Worm (Caenorhabditis elegans): ENCODE results near the gene gpx-5.

DNA sequence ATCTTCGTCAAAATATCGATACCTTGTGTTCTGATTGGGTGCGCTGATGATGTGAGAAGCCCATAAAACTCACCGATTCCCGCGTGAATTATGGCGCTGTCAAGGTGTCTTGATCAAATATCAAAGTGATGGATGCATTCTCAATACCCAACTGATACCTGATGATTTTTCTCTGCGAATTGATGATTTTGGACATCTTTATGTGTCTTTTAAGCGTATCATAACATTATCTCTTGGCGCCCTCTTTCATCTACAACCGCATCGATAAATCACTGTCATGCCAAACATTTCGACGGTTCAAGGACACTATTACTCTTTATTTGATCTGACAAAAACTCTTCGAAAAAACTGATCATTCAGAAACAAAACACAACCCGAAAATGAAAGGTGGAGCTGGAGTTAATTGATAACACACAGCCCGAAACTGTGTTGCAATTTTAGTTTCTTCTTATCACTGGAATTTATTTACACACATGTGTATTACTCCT, 37.2 kb upstream of the gpx-5 start:
- TF ChIP-seq pha-4 (tag; optimal IDR thresholded peaks at IDR 0.05), result no peak
- TF ChIP-seq ahr-1 (tag; optimal IDR thresholded peaks at IDR 0.05), result no peak
- no peak for TF ChIP-seq fkh-6 (tag; optimal IDR thresholded peaks at IDR 0.05)
- TF ChIP-seq fax-1 (tag; optimal IDR thresholded peaks at IDR 0.05), result no peak
- TF ChIP-seq pqm-1 (tag; optimal IDR thresholded peaks at IDR 0.05), result no peak
- no peak for TF ChIP-seq hlh-15 (tag; optimal IDR thresholded peaks at IDR 0.05)
- TF ChIP-seq K09A11.1 (tag; optimal IDR thresholded peaks at IDR 0.05; ENCODE audit: insufficient read depth), result no peak

Data from whole organism, late embryonic.